Fruit fly (Drosophila melanogaster) whole organism, wandering third instar larva: ENCODE results near the gene CG32445.

Experiments
- Abd-B ChIP-seq: fragments of >200 bp; optimal IDR thresholded peaks from 2 replicates; lab custom pipeline; 2017; ENCODE audit warnings: missing biosample characterization, missing genetic modification characterization
- CG32264 ChIP-seq: fragments of 200-800 bp; sonication (Bioruptor generic); optimal IDR thresholded peaks from 2 replicates; lab custom pipeline; 2016; ENCODE audit warnings: missing biosample characterization, missing genetic modification characterization
- CG9705 ChIP-seq: fragments of 200-800 bp; sonication (Bioruptor generic); optimal IDR thresholded peaks from 2 replicates; lab custom pipeline; 2018; ENCODE audit warnings: missing biosample characterization, mild to moderate bottlenecking, missing genetic modification characterization
- CrebA ChIP-seq: fragments of 200-800 bp; sonication (Bioruptor generic); optimal IDR thresholded peaks from 2 replicates; lab custom pipeline; 2016; ENCODE audit warnings: missing biosample characterization, mild to moderate bottlenecking, missing genetic modification characterization, borderline replicate concordance
- Dfd ChIP-seq: fragments of >200 bp; optimal IDR thresholded peaks from 2 replicates; lab custom pipeline; 2017; ENCODE audit warnings: missing biosample characterization, missing genetic modification characterization
- Dif ChIP-seq: fragments of 200-275, 200-300 bp; sonication (Bioruptor generic); optimal IDR thresholded peaks from 2 replicates; lab custom pipeline; 2018; ENCODE audit warnings: missing biosample characterization, missing genetic modification characterization; ENCODE audit not compliant: partially characterized antibody
- GATAd ChIP-seq: sonication (Bioruptor generic); optimal IDR thresholded peaks from 2 replicates; lab custom pipeline; 2016; ENCODE audit warnings: missing biosample characterization, missing genetic modification characterization
- HLH106 ChIP-seq: fragments of 200-800 bp; optimal IDR thresholded peaks from 3 replicates; lab custom pipeline; 2019; ENCODE audit warnings: missing biosample characterization, mild to moderate bottlenecking, missing genetic modification characterization, moderate library complexity
- Hnf4 ChIP-seq: fragments of 200-800 bp; sonication (Bioruptor generic); optimal IDR thresholded peaks from 2 replicates; lab custom pipeline; 2016; ENCODE audit warnings: missing biosample characterization, mild to moderate bottlenecking, missing genetic modification characterization
- Hr78 ChIP-seq: fragments of >200 bp; optimal IDR thresholded peaks from 2 replicates; lab custom pipeline; 2017; ENCODE audit warnings: missing biosample characterization, missing genetic modification characterization
- Hr83 ChIP-seq: fragments of 200-300 bp; sonication (Bioruptor generic); optimal IDR thresholded peaks from 2 replicates; lab custom pipeline; 2016; ENCODE audit warnings: missing biosample characterization, mild to moderate bottlenecking, missing genetic modification characterization, moderate library complexity; ENCODE audit not compliant: poor library complexity, severe bottlenecking
- Jra ChIP-seq: sonication (Bioruptor generic); optimal IDR thresholded peaks from 2 replicates; lab custom pipeline; 2016; ENCODE audit warnings: missing biosample characterization, missing genetic modification characterization
- Mio ChIP-seq: sonication (Bioruptor generic); optimal IDR thresholded peaks from 2 replicates; lab custom pipeline; 2016; ENCODE audit warnings: missing biosample characterization, missing genetic modification characterization
- Myc ChIP-seq: fragments of >200 bp; optimal IDR thresholded peaks from 2 replicates; lab custom pipeline; 2017
- N ChIP-seq: fragments of >200 bp; optimal IDR thresholded peaks from 2 replicates; lab custom pipeline; 2018; ENCODE audit warnings: missing biosample characterization, missing external identifiers, missing genetic modification characterization
- OdsH ChIP-seq: fragments of 200-800 bp; sonication (Bioruptor generic); optimal IDR thresholded peaks from 2 replicates; lab custom pipeline; 2016; ENCODE audit warnings: missing biosample characterization, mild to moderate bottlenecking, missing genetic modification characterization
- Rel ChIP-seq, 2 experiments: fragments of 200-800 bp; sonication (Bioruptor generic) in 1 of 2; optimal IDR thresholded peaks; 2 replicates in 1 of 2; 3 replicates in 1 of 2; lab custom pipeline; 2016 to 2019; ENCODE audit warnings: mild to moderate bottlenecking in 2 of 2, missing biosample characterization in 2 of 2, missing genetic modification characterization in 2 of 2, moderate library complexity in 1 of 2
- Sp1 ChIP-seq: fragments of 200-800 bp; sonication (Bioruptor generic); optimal IDR thresholded peaks from 3 replicates; lab custom pipeline; 2019; ENCODE audit warnings: missing biosample characterization, mild to moderate bottlenecking, missing genetic modification characterization, moderate library complexity
- Vsx2 ChIP-seq: fragments of 200-300, 225-300 bp; sonication (Bioruptor generic); optimal IDR thresholded peaks from 2 replicates; lab custom pipeline; 2018; ENCODE audit warnings: missing biosample characterization, missing genetic modification characterization; ENCODE audit not compliant: partially characterized antibody
- br ChIP-seq: fragments of 200-800 bp; sonication (Bioruptor generic); optimal IDR thresholded peaks from 2 replicates; lab custom pipeline; 2016; ENCODE audit warnings: missing biosample characterization, missing genetic modification characterization
- brk ChIP-seq: fragments of 200-800 bp; sonication (Bioruptor generic); optimal IDR thresholded peaks from 2 replicates; lab custom pipeline; 2016; ENCODE audit warnings: missing biosample characterization, mild to moderate bottlenecking, missing genetic modification characterization
- dl ChIP-seq, 2 experiments: fragments of 175-275, 200-275 bp in 1 of 2; fragments of 200-275 bp in 1 of 2; sonication (Bioruptor generic); optimal IDR thresholded peaks; lab custom pipeline; 2018; ENCODE audit warnings: mild to moderate bottlenecking in 2 of 2, missing biosample characterization in 2 of 2, missing genetic modification characterization in 2 of 2, moderate library complexity in 2 of 2; ENCODE audit not compliant: partially characterized antibody in 2 of 2, insufficient read depth in 1 of 2
- dmrt93B ChIP-seq: fragments of 200-800 bp; sonication (Bioruptor generic); optimal IDR thresholded peaks from 2 replicates; lab custom pipeline; 2018; ENCODE audit warnings: missing biosample characterization, mild to moderate bottlenecking, missing genetic modification characterization
- dsf ChIP-seq: sonication (Bioruptor generic); optimal IDR thresholded peaks from 2 replicates; lab custom pipeline; 2016; ENCODE audit warnings: missing biosample characterization, missing genetic modification characterization, borderline replicate concordance
- ey ChIP-seq: fragments of 200-800 bp; sonication (Bioruptor generic); optimal IDR thresholded peaks from 2 replicates; lab custom pipeline; 2016; ENCODE audit warnings: missing biosample characterization, missing genetic modification characterization
- foxo ChIP-seq, 2 experiments: fragments of 200-800 bp; sonication (Bioruptor generic); optimal IDR thresholded peaks; 2 replicates in 1 of 2; 3 replicates in 1 of 2; lab custom pipeline; 2016 to 2017; ENCODE audit warnings: missing biosample characterization in 2 of 2, missing genetic modification characterization in 2 of 2
- fru ChIP-seq: fragments of 200-800 bp; sonication (Bioruptor generic); optimal IDR thresholded peaks from 3 replicates; lab custom pipeline; 2016; ENCODE audit warnings: missing biosample characterization, mild to moderate bottlenecking, missing genetic modification characterization
- h ChIP-seq: fragments of 200-800 bp; sonication (Bioruptor generic); optimal IDR thresholded peaks from 3 replicates; lab custom pipeline; 2016; ENCODE audit warnings: missing biosample characterization, mild to moderate bottlenecking, missing genetic modification characterization
- jim ChIP-seq: fragments of 175-275, 200-325 bp; sonication (Bioruptor generic); optimal IDR thresholded peaks from 2 replicates; lab custom pipeline; 2016; ENCODE audit warnings: missing biosample characterization, mild to moderate bottlenecking, missing genetic modification characterization
- lola ChIP-seq: fragments of >200 bp; optimal IDR thresholded peaks from 2 replicates; lab custom pipeline; 2017; ENCODE audit warnings: missing biosample characterization, missing genetic modification characterization
- pan ChIP-seq: fragments of >200 bp; optimal IDR thresholded peaks from 2 replicates; lab custom pipeline; 2017
- psq ChIP-seq: fragments of 200-800 bp; sonication (Bioruptor generic); optimal IDR thresholded peaks from 3 replicates; lab custom pipeline; 2017; ENCODE audit warnings: missing biosample characterization, mild to moderate bottlenecking, missing genetic modification characterization, moderate library complexity
- rgr ChIP-seq: fragments of 200-800 bp; sonication (Bioruptor generic); optimal IDR thresholded peaks from 3 replicates; lab custom pipeline; 2016; ENCODE audit warnings: missing biosample characterization, mild to moderate bottlenecking, missing genetic modification characterization
- sage ChIP-seq: fragments of 200-800 bp; sonication (Bioruptor generic); optimal IDR thresholded peaks from 2 replicates; lab custom pipeline; 2016; ENCODE audit warnings: missing biosample characterization, mild to moderate bottlenecking, missing genetic modification characterization
- sv ChIP-seq: fragments of 200-800 bp; sonication (Bioruptor generic); optimal IDR thresholded peaks from 3 replicates; lab custom pipeline; 2016; ENCODE audit warnings: missing biosample characterization, missing genetic modification characterization
- tai ChIP-seq: sonication (Bioruptor generic); optimal IDR thresholded peaks from 2 replicates; lab custom pipeline; 2016; ENCODE audit warnings: missing biosample characterization, missing genetic modification characterization
- usp ChIP-seq: fragments of >200 bp; optimal IDR thresholded peaks from 2 replicates; lab custom pipeline; 2017; ENCODE audit warnings: missing biosample characterization, missing genetic modification characterization
- woc ChIP-seq: sonication (Bioruptor generic); optimal IDR thresholded peaks from 2 replicates; lab custom pipeline; 2016; ENCODE audit warnings: missing biosample characterization, mild to moderate bottlenecking, missing genetic modification characterization

The CG32445 gene

dm6 chr3L:21598337-21598736 lies 40.8 kb upstream of the CG32445 start:
- TF ChIP-seq Hr83 (GFP tag; lab: Kevin White, UChicago) = no peak
- no peak for TF ChIP-seq N (GFP tag; lab: Kevin White, UChicago)
- TF ChIP-seq Dif = peak; percentile 17
- no peak for TF ChIP-seq Dfd (GFP tag; lab: Kevin White, UChicago)
- no peak for TF ChIP-seq sv
- no peak for TF ChIP-seq Jra (GFP tag; lab: Kevin White, UChicago)
- TF ChIP-seq dmrt93B (GFP tag; lab: Kevin White, UChicago) = no peak
- no peak for TF ChIP-seq rgr (GFP tag; lab: Kevin White, UChicago)

- TF ChIP-seq Myc (no peak), psq (GFP tag; lab: Kevin White, UChicago) (peak; percentile 22), GATAd (no peak), foxo (GFP tag; optimal IDR thresholded peaks at IDR 0.05; lab: Kevin White, UChicago) (peak in 1 of 2 experiments; percentile 16), CG9705 (no peak), HLH106 (peak; percentile 7), Sp1 (GFP tag; lab: Kevin White, UChicago) (no peak), sage (GFP tag; lab: Kevin White, UChicago) (no peak), fru (GFP tag; lab: Kevin White, UChicago) (no peak), Hr83 (GFP tag; lab: Kevin White, UChicago) (no peak)
Measured at dm6 chr3L:21602275-21602674, 36.9 kb upstream of the CG32445 start.

DNA sequence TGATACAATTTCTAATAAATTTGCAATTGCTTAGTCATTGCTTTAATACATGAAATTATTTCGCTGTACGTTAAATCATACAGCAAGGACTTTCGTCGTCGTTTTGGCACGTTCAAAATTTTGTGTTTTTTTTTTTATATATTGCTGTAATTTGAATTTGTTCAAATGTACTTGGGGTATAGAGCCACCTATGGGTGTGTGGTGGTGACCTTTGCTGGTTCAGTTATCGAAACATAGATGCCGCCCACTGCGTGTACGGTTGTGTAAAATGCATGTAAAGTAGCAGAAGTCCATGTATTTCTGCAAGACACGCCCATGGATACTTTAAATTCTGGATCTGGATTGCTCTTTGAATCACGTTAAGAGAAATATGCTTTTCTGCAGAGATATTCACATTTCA lies 34.9 kb upstream of the CG32445 start:
- no peak for TF ChIP-seq tai
- TF ChIP-seq N (GFP tag; lab: Kevin White, UChicago) = no peak
- TF ChIP-seq Dfd (GFP tag; lab: Kevin White, UChicago) = no peak
- no peak for TF ChIP-seq brk (GFP tag; lab: Kevin White, UChicago)
- TF ChIP-seq dmrt93B (GFP tag; lab: Kevin White, UChicago) = no peak
- TF ChIP-seq ey (GFP tag; lab: Kevin White, UChicago) = peak; percentile 39
- TF ChIP-seq Hr83 (GFP tag; lab: Kevin White, UChicago) = peak; percentile 44
- no peak for TF ChIP-seq pan (lab: Kevin White, UChicago)
- TF ChIP-seq Jra (GFP tag; lab: Kevin White, UChicago) = no peak
- peak; percentile 41 for TF ChIP-seq Hnf4 (GFP tag; lab: Kevin White, UChicago)
- no peak for TF ChIP-seq br
- no peak for TF ChIP-seq rgr (GFP tag; lab: Kevin White, UChicago)
- no peak for TF ChIP-seq Abd-B
- TF ChIP-seq dsf (GFP tag; lab: Kevin White, UChicago) = no peak
- no peak for TF ChIP-seq Dif
- no peak for TF ChIP-seq Mio (GFP tag; lab: Kevin White, UChicago)
- TF ChIP-seq lola (GFP tag; lab: Kevin White, UChicago) = no peak
- no peak for TF ChIP-seq CrebA (GFP tag; lab: Kevin White, UChicago)
- no peak for TF ChIP-seq usp (GFP tag; lab: Kevin White, UChicago)
- TF ChIP-seq HLH106 = peak; percentile 5
- no peak for TF ChIP-seq GATAd
- no peak for TF ChIP-seq CG32264
- no peak for TF ChIP-seq psq (GFP tag; lab: Kevin White, UChicago)
- TF ChIP-seq Myc = no peak
- TF ChIP-seq foxo (GFP tag; optimal IDR thresholded peaks at IDR 0.05; lab: Kevin White, UChicago) = no peak
- no peak for TF ChIP-seq h (GFP tag; lab: Kevin White, UChicago)
- no peak for TF ChIP-seq Rel (GFP tag; optimal IDR thresholded peaks at IDR 0.05; lab: Kevin White, UChicago)
- TF ChIP-seq Rel (tag; optimal IDR thresholded peaks at IDR 0.05; lab: Kevin White, UChicago) = no peak
- no peak for TF ChIP-seq sage (GFP tag; lab: Kevin White, UChicago)
- TF ChIP-seq Hr78 = no peak
- peak; percentile 14 for TF ChIP-seq sv
- TF ChIP-seq OdsH = peak; percentile 30
- TF ChIP-seq jim (GFP tag; lab: Kevin White, UChicago) = no peak
- TF ChIP-seq dl (GFP tag; optimal IDR thresholded peaks at IDR 0.05; lab: Kevin White, UChicago; ENCODE audit: insufficient read depth in 1 of 2, partially characterized antibody in 2 of 2) = no peak
- TF ChIP-seq CG9705 = no peak
- no peak for TF ChIP-seq woc (GFP tag; lab: Kevin White, UChicago)
- no peak for TF ChIP-seq Sp1 (GFP tag; lab: Kevin White, UChicago)
- peak; percentile 11 for TF ChIP-seq fru (GFP tag; lab: Kevin White, UChicago)
- no peak for TF ChIP-seq Vsx2 (GFP tag; lab: Kevin White, UChicago)
- TF ChIP-seq, all 38 proteins: peak for 7
